Worm (Caenorhabditis elegans) whole organism, early embryonic: ENCODE data around the gene F32D8.15.

Experiments
- B0310.2 ChIP-seq: sonication (generic microtip); optimal IDR thresholded peaks from 2 replicates; lab custom pipeline; 2016; ENCODE audit warnings: mild to moderate bottlenecking, missing genetic modification characterization, missing compliant biosample characterization
- F13C5.2 ChIP-seq: sonication (generic microtip); optimal IDR thresholded peaks from 2 replicates; lab custom pipeline; 2017; ENCODE audit warnings: mild to moderate bottlenecking, missing genetic modification characterization, inconsistent platforms, missing compliant biosample characterization
- aly-1 ChIP-seq: sonication (generic microtip); optimal IDR thresholded peaks from 2 replicates; lab custom pipeline; 2016; ENCODE audit warnings: missing genetic modification characterization, missing compliant biosample characterization
- ama-1 ChIP-seq: fragments of 150-350 bp; optimal IDR thresholded peaks from 2 replicates; lab custom pipeline; 2014
- flt-1 ChIP-seq: fragments of 200-800 bp; sonication (Bioruptor generic); IDR thresholded peaks from 2 replicates; pipeline ENCODE4 v1.3.6; 2022; ENCODE audit warnings: missing genetic modification characterization, missing compliant biosample characterization
- sea-1 ChIP-seq: fragments of 200-800 bp; sonication (Bioruptor generic); conservative IDR thresholded peaks from 2 replicates; pipeline ENCODE4 v1.3.6; 2022; ENCODE audit warnings: missing genetic modification characterization, missing compliant biosample characterization
- tbx-11 ChIP-seq: fragments of 200-800 bp; sonication (Bioruptor generic); IDR thresholded peaks from 2 replicates; pipeline ENCODE4 v1.3.6; 2022; ENCODE audit warnings: missing genetic modification characterization, missing compliant biosample characterization

ce11 chrV:10951655-10952278 is 47.9 kb downstream of the F32D8.15 start, which contains the start of gene F17C11.4:
- TF ChIP-seq tbx-11 (GFP tag; lab: Robert Waterston, UW) (no peak), flt-1 (GFP tag; lab: Robert Waterston, UW) (no peak), ama-1 (lab: Kevin White, UChicago) (no peak), B0310.2 (no peak), sea-1 (0 out of 2 replicates have a peak, but pooled peaks have one; percentile 6), F13C5.2 (tag; lab: Kevin White, UChicago) (no peak), aly-1 (tag; lab: Kevin White, UChicago) (no peak)
